Fruit fly (Drosophila melanogaster) Kc167 (cell line): ENCODE data around the gene CG14367.

Experiments
- Myc ChIP-seq: fragments of >200 bp; optimal IDR thresholded peaks from 2 replicates; lab custom pipeline; 2017; ENCODE audit warnings: missing external identifiers
- Sin3A ChIP-seq: fragments of >200 bp; optimal IDR thresholded peaks from 2 replicates; lab custom pipeline; 2018; ENCODE audit warnings: missing external identifiers
- h ChIP-seq: fragments of >200 bp; optimal IDR thresholded peaks from 3 replicates; lab custom pipeline; 2018; ENCODE audit warnings: missing external identifiers
- insv ChIP-seq: fragments of >200 bp; optimal IDR thresholded peaks from 3 replicates; lab custom pipeline; 2018; ENCODE audit warnings: missing external identifiers
- psq ChIP-seq: fragments of >200 bp; optimal IDR thresholded peaks from 2 replicates; lab custom pipeline; 2017; ENCODE audit warnings: missing external identifiers
- ttk ChIP-seq: sonication (Bioruptor generic); optimal IDR thresholded peaks from 2 replicates; lab custom pipeline; 2017; ENCODE audit warnings: missing external identifiers

dm6 chr3R:13705292-13705885 lies 11.5 kb downstream of the CG14367 start, which contains the start of gene Adgf-D:
- TF ChIP-seq h (lab: Kevin White, UChicago), result no peak
- no peak for TF ChIP-seq Myc (lab: Kevin White, UChicago)
- TF ChIP-seq psq (lab: Kevin White, UChicago), result no peak
- TF ChIP-seq ttk, result no peak
- TF ChIP-seq Sin3A (lab: Kevin White, UChicago), result no peak
- TF ChIP-seq insv (lab: Kevin White, UChicago), result no peak
